Fruit fly (Drosophila melanogaster): ENCODE data around the gene mrva.

DNA sequence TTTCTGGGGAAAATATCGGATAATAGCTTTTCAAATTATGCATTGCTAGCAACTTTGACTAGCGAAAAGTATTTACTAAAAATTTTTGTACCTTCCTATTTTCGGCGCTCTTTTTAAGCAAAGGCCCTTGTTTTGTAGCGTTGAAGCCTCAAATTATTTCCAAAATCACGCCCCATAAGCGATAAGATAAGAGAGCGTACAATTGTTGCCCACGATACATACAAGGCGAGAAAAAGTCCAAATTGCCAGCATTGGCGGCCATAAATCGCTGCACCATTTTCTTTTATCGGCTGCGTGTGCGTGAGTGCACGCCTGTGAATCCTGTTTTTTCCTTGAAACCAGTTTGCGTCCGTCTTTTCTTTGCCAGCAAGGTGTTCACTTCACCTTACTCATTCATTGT lies 42.6 kb upstream of the mrva start:
- TF ChIP-seq CG5204 (GFP tag; optimal IDR thresholded peaks at IDR 0.05) (no peak), CG11617 (GFP tag; optimal IDR thresholded peaks at IDR 0.05) (no peak), Clk (GFP tag; optimal IDR thresholded peaks at IDR 0.05) (no peak), Hr96 (GFP tag; optimal IDR thresholded peaks at IDR 0.05) (no peak), kay (GFP tag; ENCODE audit: borderline replicate concordance) (peak; percentile 46), CG33017 (tag; optimal IDR thresholded peaks at IDR 0.05) (no peak), Crg-1 (GFP tag; optimal IDR thresholded peaks at IDR 0.05) (no peak), CG12768 (GFP tag; optimal IDR thresholded peaks at IDR 0.05) (no peak), ovo (GFP tag; optimal IDR thresholded peaks at IDR 0.05) (no peak), Mnt (GFP tag; optimal IDR thresholded peaks at IDR 0.05) (no peak), CG1620 (GFP tag; optimal IDR thresholded peaks at IDR 0.05) (no peak)

Data from whole organism, adult.